Fruit fly (Drosophila melanogaster) whole organism, embryonic: Measurements from ENCODE around the gene CG2120.

ENCODE experiments used
- BtbVII ChIP-seq: fragments of 200-800 bp; sonication (Bioruptor generic); optimal IDR thresholded peaks from 3 replicates; lab custom pipeline; 2017; ENCODE audit warnings: missing biosample characterization, mild to moderate bottlenecking, missing genetic modification characterization
- CG1233 ChIP-seq: fragments of 200-800 bp; sonication (Bioruptor generic); optimal IDR thresholded peaks from 4 replicates; lab custom pipeline; 2018; ENCODE audit warnings: missing biosample characterization, mild to moderate bottlenecking, missing genetic modification characterization
- CG12769 ChIP-seq: fragments of 200-800 bp; sonication (Bioruptor generic); optimal IDR thresholded peaks from 2 replicates; lab custom pipeline; 2019; ENCODE audit warnings: missing biosample characterization, mild to moderate bottlenecking, missing genetic modification characterization, moderate library complexity
- CG13424 ChIP-seq: fragments of 200-800 bp; sonication (Bioruptor generic); optimal IDR thresholded peaks from 2 replicates; lab custom pipeline; 2019; ENCODE audit warnings: missing biosample characterization, mild to moderate bottlenecking, missing genetic modification characterization, moderate library complexity
- CG16813 ChIP-seq: fragments of 200-800 bp; sonication (Bioruptor generic); IDR thresholded peaks from 3 replicates; pipeline ENCODE4 v1.3.6; 2022; ENCODE audit warnings: missing biosample characterization, missing genetic modification characterization; ENCODE audit not compliant: partially characterized antibody
- CG16863 ChIP-seq: fragments of 200-800 bp; sonication (Bioruptor generic); optimal IDR thresholded peaks from 3 replicates; lab custom pipeline; 2016; ENCODE audit warnings: missing biosample characterization, missing genetic modification characterization
- CG2202 ChIP-seq: fragments of 200-800 bp; sonication (Bioruptor generic); optimal IDR thresholded peaks from 2 replicates; lab custom pipeline; 2018; ENCODE audit warnings: missing biosample characterization, mild to moderate bottlenecking, missing genetic modification characterization
- CG3281 ChIP-seq: fragments of 200-800 bp; sonication (Bioruptor generic); optimal IDR thresholded peaks from 3 replicates; lab custom pipeline; 2017; ENCODE audit warnings: missing biosample characterization, mild to moderate bottlenecking, missing genetic modification characterization
- CG34224 ChIP-seq: fragments of 200-800 bp; sonication (Bioruptor generic); IDR thresholded peaks from 3 replicates; pipeline ENCODE4 v1.3.6; 2022; ENCODE audit warnings: missing biosample characterization, missing genetic modification characterization; ENCODE audit not compliant: partially characterized antibody
- CG3995 ChIP-seq: fragments of 200-800 bp; sonication (Bioruptor generic); optimal IDR thresholded peaks from 3 replicates; lab custom pipeline; 2016; ENCODE audit warnings: missing biosample characterization, missing genetic modification characterization
- CG6272 ChIP-seq: fragments of 200-800 bp; sonication (Bioruptor generic); IDR thresholded peaks from 2 replicates; pipeline ENCODE4 v1.3.6; 2022; ENCODE audit warnings: missing biosample characterization, missing genetic modification characterization
- CG7357 ChIP-seq: fragments of 200-800 bp; sonication (Bioruptor generic); IDR thresholded peaks from 3 replicates; pipeline ENCODE4 v1.3.6; 2022; ENCODE audit warnings: missing biosample characterization, missing genetic modification characterization
- CG7963 ChIP-seq: fragments of 200-800 bp; sonication (Bioruptor generic); IDR thresholded peaks from 3 replicates; pipeline ENCODE4 v1.3.6; 2022; ENCODE audit warnings: missing biosample characterization, missing genetic modification characterization; ENCODE audit not compliant: partially characterized antibody
- CG9797 ChIP-seq: fragments of 200-800 bp; sonication (Bioruptor generic); optimal IDR thresholded peaks from 3 replicates; lab custom pipeline; 2018; ENCODE audit warnings: missing biosample characterization, mild to moderate bottlenecking, missing genetic modification characterization
- D ChIP-seq, 2 experiments: fragments of 200-800 bp in 1 of 2; fragments of >200 bp in 1 of 2; sonication (Bioruptor generic) in 1 of 2; optimal IDR thresholded peaks; 2 replicates in 1 of 2; 3 replicates in 1 of 2; lab custom pipeline; 2017; ENCODE audit warnings: mild to moderate bottlenecking in 1 of 2, missing biosample characterization in 1 of 2, missing genetic modification characterization in 1 of 2, missing genetic modification reagents in 1 of 2
- Dp ChIP-seq: fragments of 200-800 bp; sonication (Bioruptor generic); optimal IDR thresholded peaks from 2 replicates; lab custom pipeline; 2018; ENCODE audit warnings: missing biosample characterization, mild to moderate bottlenecking, missing genetic modification characterization, moderate library complexity
- Dref ChIP-seq: fragments of 200-800 bp; sonication (Bioruptor generic); IDR thresholded peaks from 2 replicates; pipeline ENCODE4 v1.3.6; 2022; ENCODE audit warnings: missing biosample characterization, missing genetic modification characterization
- E2f2 ChIP-seq: fragments of 200-800 bp; sonication (Bioruptor generic); IDR thresholded peaks from 2 replicates; pipeline ENCODE4 v1.3.6; 2022; ENCODE audit warnings: missing biosample characterization, missing genetic modification characterization
- Elba2 ChIP-seq: fragments of 200-800 bp; sonication (Bioruptor generic); optimal IDR thresholded peaks from 3 replicates; lab custom pipeline; 2016; ENCODE audit warnings: missing biosample characterization, missing genetic modification characterization
- HLH3B ChIP-seq: fragments of 200-800 bp; sonication (Bioruptor generic); IDR thresholded peaks from 2 replicates; pipeline ENCODE4 v1.3.6; 2022; ENCODE audit warnings: missing biosample characterization, missing genetic modification characterization
- MBD-R2 ChIP-seq: fragments of 200-800 bp; sonication (Bioruptor generic); IDR thresholded peaks from 2 replicates; pipeline ENCODE4 v1.3.6; 2022; ENCODE audit warnings: missing biosample characterization, missing genetic modification characterization
- MESR4 ChIP-seq: fragments of 200-800 bp; sonication (Bioruptor generic); optimal IDR thresholded peaks from 2 replicates; lab custom pipeline; 2018; ENCODE audit warnings: missing biosample characterization, mild to moderate bottlenecking, missing genetic modification characterization, moderate library complexity
- Med ChIP-seq: fragments of 200-800 bp; sonication (Bioruptor generic); peaks from one replicate; lab custom pipeline; 2016; ENCODE audit warnings: missing biosample characterization, missing genetic modification characterization, mild to moderate bottlenecking, inconsistent platforms, moderate library complexity
- Meics ChIP-seq: fragments of 200-800 bp; sonication (Bioruptor generic); optimal IDR thresholded peaks from 2 replicates; lab custom pipeline; 2017; ENCODE audit warnings: missing biosample characterization, mild to moderate bottlenecking, missing genetic modification characterization
- Myb ChIP-seq: fragments of 200-800 bp; sonication (Bioruptor generic); optimal IDR thresholded peaks from 2 replicates; lab custom pipeline; 2016; ENCODE audit warnings: missing biosample characterization, missing genetic modification characterization
- Nf-YC ChIP-seq: fragments of 200-800 bp; optimal IDR thresholded peaks from 3 replicates; lab custom pipeline; 2019; ENCODE audit warnings: missing biosample characterization, mild to moderate bottlenecking, missing genetic modification characterization, moderate library complexity
- Poxn ChIP-seq: fragments of 200-800 bp; sonication (Bioruptor generic); IDR thresholded peaks from 2 replicates; pipeline ENCODE4 v1.3.6; 2022; ENCODE audit warnings: missing biosample characterization, missing genetic modification characterization
- amos ChIP-seq: fragments of 200-800 bp; sonication (Bioruptor generic); IDR thresholded peaks from 2 replicates; pipeline ENCODE4 v1.3.6; 2022; ENCODE audit warnings: missing biosample characterization, missing genetic modification characterization; ENCODE audit not compliant: partially characterized antibody
- ap ChIP-seq: fragments of 200-800 bp; sonication (Bioruptor generic); IDR thresholded peaks from 2 replicates; pipeline ENCODE4 v1.3.6; 2022; ENCODE audit warnings: missing biosample characterization, missing genetic modification characterization
- bbx ChIP-seq: fragments of 200-800 bp; sonication (Bioruptor generic); IDR thresholded peaks from 2 replicates; pipeline ENCODE4 v1.3.6; 2022; ENCODE audit warnings: missing biosample characterization, missing genetic modification characterization; ENCODE audit not compliant: partially characterized antibody
- chinmo ChIP-seq: fragments of 200-800 bp; sonication (Bioruptor generic); IDR thresholded peaks from 4 replicates; pipeline ENCODE4 v1.3.6; 2022; ENCODE audit warnings: missing biosample characterization, missing genetic modification characterization; ENCODE audit not compliant: partially characterized antibody
- ci ChIP-seq: fragments of 200-800 bp; sonication (Bioruptor generic); IDR thresholded peaks from 3 replicates; pipeline ENCODE4 v1.3.6; 2022; ENCODE audit warnings: missing biosample characterization, missing genetic modification characterization
- crp ChIP-seq, 2 experiments: fragments of 200-800 bp; sonication (Bioruptor generic); optimal IDR thresholded peaks; 2 replicates in 1 of 2; 3 replicates in 1 of 2; lab custom pipeline; 2017; ENCODE audit warnings: missing biosample characterization in 2 of 2, missing genetic modification characterization in 2 of 2, mild to moderate bottlenecking in 1 of 2, moderate library complexity in 1 of 2
- dimm ChIP-seq: fragments of 200-800 bp; sonication (Bioruptor generic); IDR thresholded peaks from 2 replicates; pipeline ENCODE4 v1.3.6; 2022; ENCODE audit warnings: missing biosample characterization, missing genetic modification characterization
- gcm ChIP-seq: fragments of 200-800 bp; sonication (Bioruptor generic); optimal IDR thresholded peaks from 2 replicates; lab custom pipeline; 2019; ENCODE audit warnings: missing biosample characterization, mild to moderate bottlenecking, missing genetic modification characterization, moderate library complexity
- grau ChIP-seq: fragments of 200-800 bp; optimal IDR thresholded peaks from 3 replicates; lab custom pipeline; 2019; ENCODE audit warnings: missing biosample characterization, mild to moderate bottlenecking, missing genetic modification characterization, moderate library complexity
- hb ChIP-seq: fragments of 200-800 bp; sonication (Bioruptor generic); IDR thresholded peaks from 3 replicates; pipeline ENCODE4 v1.3.6; 2022; ENCODE audit warnings: missing biosample characterization, missing genetic modification characterization; ENCODE audit not compliant: partially characterized antibody
- kah ChIP-seq: fragments of 200-800 bp; sonication (Bioruptor generic); optimal IDR thresholded peaks from 2 replicates; lab custom pipeline; 2018; ENCODE audit warnings: missing biosample characterization, mild to moderate bottlenecking, missing genetic modification characterization
- ken ChIP-seq: fragments of 200-800 bp; sonication (Bioruptor generic); IDR thresholded peaks from 3 replicates; pipeline ENCODE4 v1.3.6; 2022; ENCODE audit warnings: missing biosample characterization, missing genetic modification characterization
- kni ChIP-seq: fragments of 200-800 bp; sonication (Bioruptor generic); optimal IDR thresholded peaks from 3 replicates; lab custom pipeline; 2017; ENCODE audit warnings: mild to moderate bottlenecking, missing biosample characterization, missing genetic modification reagents, missing genetic modification characterization
- lilli ChIP-seq: fragments of 200-800 bp; sonication (Bioruptor generic); optimal IDR thresholded peaks from 3 replicates; lab custom pipeline; 2016; ENCODE audit warnings: missing biosample characterization, missing genetic modification characterization
- nerfin-1 ChIP-seq: fragments of 200-800 bp; sonication (Bioruptor generic); optimal IDR thresholded peaks from 3 replicates; lab custom pipeline; 2019; ENCODE audit warnings: missing biosample characterization, mild to moderate bottlenecking, missing genetic modification characterization, moderate library complexity
- row ChIP-seq: fragments of 200-800 bp; sonication (Bioruptor generic); IDR thresholded peaks from 3 replicates; pipeline ENCODE4 v1.3.6; 2022; ENCODE audit warnings: missing biosample characterization, missing genetic modification characterization
- scrt ChIP-seq: fragments of 200-800 bp; sonication (Bioruptor generic); optimal IDR thresholded peaks from 2 replicates; lab custom pipeline; 2018; ENCODE audit warnings: missing biosample characterization, mild to moderate bottlenecking, missing genetic modification characterization, moderate library complexity
- so ChIP-seq: fragments of 200-800 bp; sonication (Bioruptor generic); IDR thresholded peaks from 3 replicates; pipeline ENCODE4 v1.3.6; 2022; ENCODE audit warnings: missing biosample characterization, missing genetic modification characterization
- stwl ChIP-seq: fragments of 200-800 bp; sonication (Bioruptor generic); optimal IDR thresholded peaks from 3 replicates; lab custom pipeline; 2018; ENCODE audit warnings: missing biosample characterization, mild to moderate bottlenecking, missing genetic modification characterization, moderate library complexity
- tll ChIP-seq, 2 experiments: fragments of 200-800 bp in 1 of 2; fragments of >200 bp in 1 of 2; sonication (Bioruptor generic) in 1 of 2; optimal IDR thresholded peaks; 2 replicates each; lab custom pipeline; 2017 to 2019; ENCODE audit warnings: missing biosample characterization in 2 of 2, missing genetic modification characterization in 2 of 2, mild to moderate bottlenecking in 1 of 2, moderate library complexity in 1 of 2
- vnd ChIP-seq: fragments of 200-800 bp; sonication (Bioruptor generic); IDR thresholded peaks from 3 replicates; pipeline ENCODE4 v1.3.6; 2022; ENCODE audit warnings: missing biosample characterization, missing genetic modification characterization; ENCODE audit not compliant: partially characterized antibody

CG2120 gene

DNA sequence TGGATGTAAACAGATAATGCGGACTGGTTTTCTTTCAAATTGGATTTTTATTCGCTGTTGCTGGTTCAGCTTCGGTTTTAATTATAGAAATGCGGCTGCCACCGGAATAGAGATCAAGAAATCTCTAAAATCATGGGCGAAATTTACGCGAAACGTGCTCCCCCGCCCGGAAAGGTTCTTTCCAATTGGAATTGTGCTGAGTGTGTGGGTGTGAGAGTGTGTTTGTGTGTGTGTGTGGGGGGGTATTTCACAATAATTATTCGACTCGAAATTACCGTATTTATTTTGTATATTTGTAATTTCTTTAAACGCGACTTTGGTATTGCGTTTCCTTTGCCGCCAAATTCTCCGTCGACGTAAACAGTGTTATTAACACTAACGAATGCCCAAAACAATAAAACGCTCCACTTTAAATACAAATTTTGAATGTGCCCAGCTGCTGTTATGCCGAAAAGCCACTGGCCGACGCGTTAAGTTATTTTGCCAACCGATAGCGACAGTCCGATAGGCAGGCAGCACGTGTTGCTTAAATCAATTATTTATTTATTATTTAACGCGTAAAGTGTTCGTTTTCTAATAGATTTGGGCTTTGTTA is 19.8 kb upstream of the CG2120 start, which contains the start of gene Gclc (continued):
- TF ChIP-seq CG12769 (tag; lab: Kevin White, UChicago), result peak; percentile 36
- TF ChIP-seq ken (GFP tag; lab: Robert Waterston, UW), result 0 out of 3 replicates have a peak, but pooled peaks have one; percentile 18
- TF ChIP-seq dimm (GFP tag; lab: Robert Waterston, UW), result no peak
- peak; percentile 14 for TF ChIP-seq Nf-YC (tag; lab: Kevin White, UChicago)
- TF ChIP-seq CG2202 (tag; lab: Kevin White, UChicago), result no peak
- TF ChIP-seq CG7357 (GFP tag; lab: Robert Waterston, UW), result no peak
- TF ChIP-seq bbx (GFP tag; lab: Robert Waterston, UW), result peak; percentile 41
- TF ChIP-seq CG16863 (GFP tag; lab: Kevin White, UChicago), result no peak
- TF ChIP-seq row, result peak; percentile 25; the same call in 1 of the 3 replicates
- peak; percentile 55 for TF ChIP-seq Elba2
- TF ChIP-seq Med (GFP tag; lab: Kevin White, UChicago), result peak; percentile 81
- TF ChIP-seq BtbVII (GFP tag; lab: Kevin White, UChicago), result peak; percentile 47
- peak; percentile 60 for TF ChIP-seq Dref (GFP tag; lab: Robert Waterston, UW)
- TF ChIP-seq lilli (GFP tag; lab: Kevin White, UChicago), result no peak
- TF ChIP-seq CG3995 (GFP tag; lab: Kevin White, UChicago), result peak; percentile 24
- peak; percentile 11 for TF ChIP-seq CG3281 (GFP tag; lab: Kevin White, UChicago)
- no peak for TF ChIP-seq gcm
- TF ChIP-seq amos (GFP tag; lab: Robert Waterston, UW), result peak; percentile 54; the same call in 1 of the 2 replicates
- TF ChIP-seq D (optimal IDR thresholded peaks at IDR 0.05; lab: Kevin White, UChicago), result no peak
- no peak for TF ChIP-seq D (GFP tag; optimal IDR thresholded peaks at IDR 0.05; lab: Kevin White, UChicago)
- peak; percentile 29; the same call in 1 of the 3 replicates for TF ChIP-seq CG16813
- TF ChIP-seq Poxn (GFP tag; lab: Robert Waterston, UW), result no peak
- TF ChIP-seq chinmo, result 0 out of 4 replicates have a peak, but pooled peaks have one; percentile 22
- peak; percentile 10; the same call in 1 of the 3 replicates for TF ChIP-seq CG7963 (GFP tag; lab: Robert Waterston, UW)
- TF ChIP-seq stwl (tag; lab: Kevin White, UChicago), result peak; percentile 86
- peak; percentile 18 for TF ChIP-seq Myb (GFP tag; lab: Kevin White, UChicago)
- no peak for TF ChIP-seq HLH3B
- TF ChIP-seq hb (GFP tag; lab: Robert Waterston, UW), result no peak

DNA sequence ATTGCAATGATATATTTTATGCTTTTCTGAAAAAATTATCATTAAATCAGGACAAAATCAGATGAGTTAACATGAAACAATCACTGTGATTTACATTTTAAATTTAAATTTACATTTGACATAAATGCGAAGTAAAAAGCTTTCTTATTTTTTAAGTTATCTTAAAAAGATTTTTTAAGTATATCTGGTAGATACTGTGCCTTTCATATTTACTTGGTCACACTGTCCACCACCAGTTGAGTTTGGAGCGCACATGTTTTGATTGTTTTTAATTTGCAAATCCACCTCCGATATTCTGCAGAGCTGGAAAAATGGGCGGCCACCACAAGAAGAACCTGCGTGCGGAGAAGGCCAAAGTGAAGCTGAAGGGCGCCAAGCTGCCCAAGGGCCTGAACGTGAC is 18.8 kb upstream of the CG2120 start, which contains the start of gene CG1575:
Gene CG1575, plus strand, starts transcription at position 200 of the 400 bp plus-strand sequence.
- TF ChIP-seq Meics (no peak), vnd (no peak), CG13424 (tag; lab: Kevin White, UChicago) (no peak), so (GFP tag; lab: Robert Waterston, UW) (no peak), CG9797 (peak; percentile 35), crp (GFP tag; optimal IDR thresholded peaks at IDR 0.05; lab: Kevin White, UChicago) (peak in 1 of 2 experiments; percentile 29), hb (GFP tag; lab: Robert Waterston, UW) (no peak), nerfin-1 (tag; lab: Kevin White, UChicago) (no peak), Dp (peak; percentile 58), ap (GFP tag; lab: Robert Waterston, UW) (no peak), kni (no peak), E2f2 (GFP tag; lab: Robert Waterston, UW) (peak; percentile 67), tll (GFP tag; optimal IDR thresholded peaks at IDR 0.05; lab: Kevin White, UChicago) (no peak), Nf-YC (tag; lab: Kevin White, UChicago) (no peak), CG34224 (GFP tag; lab: Robert Waterston, UW) (peak; percentile 10; the same call in 1 of the 3 replicates), MESR4 (GFP tag; lab: Kevin White, UChicago) (peak; percentile 9), scrt (GFP tag; lab: Kevin White, UChicago) (peak; percentile 76), kah (GFP tag; lab: Kevin White, UChicago) (peak; percentile 59), CG6272 (GFP tag; lab: Robert Waterston, UW) (no peak), CG1233 (GFP tag; lab: Kevin White, UChicago) (no peak), ci (GFP tag; lab: Robert Waterston, UW) (no peak), grau (tag; lab: Kevin White, UChicago) (no peak), MBD-R2 (GFP tag; lab: Robert Waterston, UW) (peak; percentile 37; the same call in 1 of the 2 replicates)
